Fruit fly (Drosophila melanogaster) whole organism, prepupa: Measurements from ENCODE around the gene noi.

ENCODE experiments used
- CG10669 ChIP-seq: fragments of 200-800 bp; sonication (Bioruptor generic); optimal IDR thresholded peaks from 3 replicates; lab custom pipeline; 2018; ENCODE audit warnings: missing biosample characterization, mild to moderate bottlenecking, missing genetic modification characterization, moderate library complexity
- CG11294 ChIP-seq: fragments of 200-800 bp; sonication (Bioruptor generic); IDR thresholded peaks from 2 replicates; pipeline ENCODE4 v1.3.6; 2022; ENCODE audit warnings: missing biosample characterization, missing genetic modification characterization
- CG11762 ChIP-seq: fragments of 200-800 bp; sonication (Bioruptor generic); optimal IDR thresholded peaks from 3 replicates; lab custom pipeline; 2016; ENCODE audit warnings: missing biosample characterization, missing genetic modification characterization; ENCODE audit not compliant: insufficient read depth
- CG11902 ChIP-seq: fragments of 200-800 bp; sonication (Bioruptor generic); optimal IDR thresholded peaks from 3 replicates; lab custom pipeline; 2016; ENCODE audit warnings: missing biosample characterization, missing genetic modification characterization
- CG15336 ChIP-seq: fragments of 200-800 bp; sonication (Bioruptor generic); IDR thresholded peaks from 2 replicates; pipeline ENCODE4 v1.3.6; 2022; ENCODE audit warnings: missing biosample characterization, missing genetic modification characterization
- CG1621 ChIP-seq: fragments of 200-800 bp; sonication (Bioruptor generic); optimal IDR thresholded peaks from 3 replicates; lab custom pipeline; 2018; ENCODE audit warnings: missing biosample characterization, mild to moderate bottlenecking, missing genetic modification characterization
- CG16779 ChIP-seq: fragments of 200-800 bp; sonication (Bioruptor generic); optimal IDR thresholded peaks from 3 replicates; lab custom pipeline; 2017; ENCODE audit warnings: missing biosample characterization, mild to moderate bottlenecking, missing genetic modification characterization
- CG3032 ChIP-seq: fragments of 200-800 bp; optimal IDR thresholded peaks from 2 replicates; lab custom pipeline; 2019; ENCODE audit warnings: missing biosample characterization, mild to moderate bottlenecking, missing genetic modification characterization, moderate library complexity
- CG31627 ChIP-seq: fragments of 200-800 bp; sonication (Bioruptor generic); optimal IDR thresholded peaks from 3 replicates; lab custom pipeline; 2016; ENCODE audit warnings: missing biosample characterization, missing genetic modification characterization
- CG32006 ChIP-seq: fragments of 200-800 bp; sonication (Bioruptor generic); optimal IDR thresholded peaks from 3 replicates; lab custom pipeline; 2017; ENCODE audit warnings: missing biosample characterization, mild to moderate bottlenecking, missing genetic modification characterization
- CG34406 ChIP-seq: fragments of 200-800 bp; sonication (Bioruptor generic); optimal IDR thresholded peaks from 3 replicates; lab custom pipeline; 2016; ENCODE audit warnings: missing biosample characterization, missing genetic modification characterization
- CG3919 ChIP-seq: fragments of 200-800 bp; sonication (Bioruptor generic); optimal IDR thresholded peaks from 3 replicates; lab custom pipeline; 2016; ENCODE audit warnings: missing biosample characterization, missing genetic modification characterization
- CG6163 ChIP-seq: fragments of 200-800 bp; sonication (Bioruptor generic); IDR thresholded peaks from 3 replicates; pipeline ENCODE4 v1.3.6; 2022; ENCODE audit warnings: missing biosample characterization, missing genetic modification characterization
- CG6276 ChIP-seq: fragments of 200-800 bp; sonication (Bioruptor generic); optimal IDR thresholded peaks from 2 replicates; lab custom pipeline; 2017; ENCODE audit warnings: missing biosample characterization, mild to moderate bottlenecking, missing genetic modification characterization
- CG6808 ChIP-seq: fragments of 200-800 bp; sonication (Bioruptor generic); optimal IDR thresholded peaks from 3 replicates; lab custom pipeline; 2017; ENCODE audit warnings: missing biosample characterization, missing genetic modification characterization, mild to moderate bottlenecking, moderate library complexity, missing genetic modification reagents
- CG6854 ChIP-seq: fragments of 200-800 bp; sonication (Bioruptor generic); optimal IDR thresholded peaks from 2 replicates; lab custom pipeline; 2017; ENCODE audit warnings: missing biosample characterization, mild to moderate bottlenecking, missing genetic modification characterization
- CG7368 ChIP-seq: fragments of 200-800 bp; sonication (Bioruptor generic); optimal IDR thresholded peaks from 3 replicates; lab custom pipeline; 2016; ENCODE audit warnings: missing biosample characterization, missing genetic modification characterization
- CG8319 ChIP-seq: fragments of 200-800 bp; sonication (Bioruptor generic); optimal IDR thresholded peaks from 3 replicates; lab custom pipeline; 2016; ENCODE audit warnings: missing biosample characterization, missing genetic modification characterization
- CG9139 ChIP-seq: fragments of 200-800 bp; sonication (Bioruptor generic); optimal IDR thresholded peaks from 3 replicates; lab custom pipeline; 2017; ENCODE audit warnings: missing biosample characterization, mild to moderate bottlenecking, missing genetic modification characterization
- Eip75B ChIP-seq: fragments of 200-800 bp; sonication (Bioruptor generic); optimal IDR thresholded peaks from 3 replicates; lab custom pipeline; 2016; ENCODE audit warnings: missing biosample characterization, missing genetic modification characterization
- Eip78C ChIP-seq: fragments of 200-800 bp; sonication (Bioruptor generic); peaks from one replicate; lab custom pipeline; 2016; ENCODE audit warnings: missing biosample characterization, missing genetic modification characterization
- Eip93F ChIP-seq: fragments of 200-800 bp; sonication (Bioruptor generic); optimal IDR thresholded peaks from 2 replicates; lab custom pipeline; 2016; ENCODE audit warnings: missing biosample characterization, mild to moderate bottlenecking, missing genetic modification characterization
- Ets21C ChIP-seq: fragments of 200-800 bp; sonication (Bioruptor generic); optimal IDR thresholded peaks from 3 replicates; lab custom pipeline; 2016; ENCODE audit warnings: missing biosample characterization, missing genetic modification characterization
- Ets96B ChIP-seq: fragments of 200-800 bp; optimal IDR thresholded peaks from 2 replicates; lab custom pipeline; 2019; ENCODE audit warnings: missing biosample characterization, mild to moderate bottlenecking, missing genetic modification characterization, moderate library complexity
- Gug ChIP-seq: fragments of 200-800 bp; sonication (Bioruptor generic); IDR thresholded peaks from 2 replicates; pipeline ENCODE4 v1.3.6; 2022; ENCODE audit warnings: missing biosample characterization, missing genetic modification characterization
- Hr39 ChIP-seq: fragments of 200-800 bp; sonication (Bioruptor generic); optimal IDR thresholded peaks from 2 replicates; lab custom pipeline; 2016; ENCODE audit warnings: missing biosample characterization, missing genetic modification characterization
- Hr4 ChIP-seq: fragments of 200-800 bp; sonication (Bioruptor generic); optimal IDR thresholded peaks from 3 replicates; lab custom pipeline; 2016; ENCODE audit warnings: missing biosample characterization, missing genetic modification characterization
- Lpt ChIP-seq: fragments of 200-800 bp; sonication (Bioruptor generic); optimal IDR thresholded peaks from 3 replicates; lab custom pipeline; 2016; ENCODE audit warnings: missing biosample characterization, missing genetic modification characterization
- OdsH ChIP-seq: fragments of 200-800 bp; sonication (Bioruptor generic); optimal IDR thresholded peaks from 3 replicates; lab custom pipeline; 2016; ENCODE audit warnings: missing biosample characterization, missing genetic modification characterization
- Smox ChIP-seq: fragments of 200-800 bp; sonication (Bioruptor generic); optimal IDR thresholded peaks from 3 replicates; lab custom pipeline; 2016; ENCODE audit warnings: missing biosample characterization, missing genetic modification characterization
- Sox102F ChIP-seq: fragments of 200-800 bp; sonication (Bioruptor generic); optimal IDR thresholded peaks from 2 replicates; lab custom pipeline; 2016; ENCODE audit warnings: missing biosample characterization, mild to moderate bottlenecking, missing genetic modification characterization
- Sox14 ChIP-seq: fragments of 200-800 bp; sonication (Bioruptor generic); optimal IDR thresholded peaks from 3 replicates; lab custom pipeline; 2016; ENCODE audit warnings: missing biosample characterization, missing genetic modification characterization
- Sox15 ChIP-seq: fragments of 200-800 bp; sonication (Bioruptor generic); optimal IDR thresholded peaks from 3 replicates; lab custom pipeline; 2016; ENCODE audit warnings: missing biosample characterization, missing genetic modification characterization
- achi ChIP-seq: fragments of 200-800 bp; sonication (Bioruptor generic); optimal IDR thresholded peaks from 3 replicates; lab custom pipeline; 2016; ENCODE audit warnings: missing biosample characterization, missing genetic modification characterization
- acj6 ChIP-seq: fragments of 200-800 bp; sonication (Bioruptor generic); optimal IDR thresholded peaks from 3 replicates; lab custom pipeline; 2016; ENCODE audit warnings: missing biosample characterization, missing genetic modification characterization
- dac ChIP-seq: fragments of 200-800 bp; sonication (Bioruptor generic); optimal IDR thresholded peaks from 2 replicates; lab custom pipeline; 2017; ENCODE audit warnings: missing biosample characterization, mild to moderate bottlenecking, missing genetic modification characterization
- dsx ChIP-seq: fragments of 200-800 bp; optimal IDR thresholded peaks from 3 replicates; lab custom pipeline; 2019; ENCODE audit warnings: missing biosample characterization, mild to moderate bottlenecking, missing genetic modification characterization, moderate library complexity; ENCODE audit not compliant: poor library complexity, severe bottlenecking
- esn ChIP-seq: fragments of 200-800 bp; sonication (Bioruptor generic); optimal IDR thresholded peaks from 2 replicates; lab custom pipeline; 2016; ENCODE audit warnings: missing biosample characterization, mild to moderate bottlenecking, missing genetic modification characterization, moderate library complexity
- fd59A ChIP-seq: fragments of 200-800 bp; sonication (Bioruptor generic); optimal IDR thresholded peaks from 2 replicates; lab custom pipeline; 2017; ENCODE audit warnings: missing biosample characterization, mild to moderate bottlenecking, missing genetic modification characterization, missing genetic modification reagents
- fd85E ChIP-seq: fragments of 200-800 bp; sonication (Bioruptor generic); optimal IDR thresholded peaks from 3 replicates; lab custom pipeline; 2016; ENCODE audit warnings: missing biosample characterization, missing genetic modification characterization
- fkh ChIP-seq: fragments of 200-800 bp; sonication (Bioruptor generic); optimal IDR thresholded peaks from 3 replicates; lab custom pipeline; 2017; ENCODE audit warnings: missing biosample characterization, mild to moderate bottlenecking, missing genetic modification characterization, moderate library complexity
- lz ChIP-seq: fragments of 200-800 bp; sonication (Bioruptor generic); optimal IDR thresholded peaks from 3 replicates; lab custom pipeline; 2016; ENCODE audit warnings: missing biosample characterization, missing genetic modification characterization
- spab ChIP-seq: fragments of 200-800 bp; sonication (Bioruptor generic); optimal IDR thresholded peaks from 2 replicates; lab custom pipeline; 2017; ENCODE audit warnings: missing biosample characterization, mild to moderate bottlenecking, missing genetic modification characterization, missing genetic modification reagents
- ss ChIP-seq, 2 experiments: fragments of 200-800 bp; sonication (Bioruptor generic); optimal IDR thresholded peaks; 2 replicates in 1 of 2; 3 replicates in 1 of 2; lab custom pipeline; 2017 to 2018; ENCODE audit warnings: mild to moderate bottlenecking in 2 of 2, missing biosample characterization in 2 of 2, missing genetic modification characterization in 2 of 2, moderate library complexity in 1 of 2
- svp ChIP-seq: fragments of 200-800 bp; sonication (Bioruptor generic); peaks from one replicate; lab custom pipeline; 2016; ENCODE audit warnings: missing biosample characterization, missing genetic modification characterization
- topi ChIP-seq: fragments of 200-800 bp; sonication (Bioruptor generic); optimal IDR thresholded peaks from 3 replicates; lab custom pipeline; 2016; ENCODE audit warnings: missing biosample characterization, missing genetic modification characterization
- vri ChIP-seq: fragments of 200-800 bp; sonication (Bioruptor generic); optimal IDR thresholded peaks from 3 replicates; lab custom pipeline; 2016; ENCODE audit warnings: missing biosample characterization, mild to moderate bottlenecking, missing genetic modification characterization

The noi gene

dm6 chr3R:5601044-5601523 is 9.8 kb upstream of the noi start, which contains the start of the genes kra and SecS (continued):
- TF ChIP-seq CG6276, result no peak
- TF ChIP-seq Eip75B, result peak; percentile 42
- peak; percentile 79 for TF ChIP-seq Hr4 (GFP tag; lab: Kevin White, UChicago)
- peak; percentile 66 for TF ChIP-seq OdsH (GFP tag; lab: Kevin White, UChicago)
- TF ChIP-seq Lpt (GFP tag; lab: Kevin White, UChicago), result no peak
- TF ChIP-seq CG15336 (GFP tag; lab: Robert Waterston, UW), result no peak
- TF ChIP-seq Gug (GFP tag; lab: Robert Waterston, UW), result no peak
- TF ChIP-seq lz (GFP tag; lab: Kevin White, UChicago), result peak; percentile 69
- peak; percentile 78 for TF ChIP-seq svp (GFP tag; lab: Kevin White, UChicago)
- TF ChIP-seq Ets21C, result peak; percentile 72
- TF ChIP-seq CG3032 (tag; lab: Kevin White, UChicago), result peak; percentile 44
- no peak for TF ChIP-seq CG1621 (tag; lab: Kevin White, UChicago)
- peak; percentile 20 for TF ChIP-seq dac (GFP tag; lab: Kevin White, UChicago)
- TF ChIP-seq Ets96B, result peak; percentile 24
- TF ChIP-seq spab, result no peak
- TF ChIP-seq CG6854 (GFP tag; lab: Kevin White, UChicago), result no peak
- peak; percentile 66 for TF ChIP-seq achi (GFP tag; lab: Kevin White, UChicago)
- TF ChIP-seq CG11902 (GFP tag; lab: Kevin White, UChicago), result peak; percentile 40
- TF ChIP-seq CG32006 (GFP tag; lab: Kevin White, UChicago), result no peak
- TF ChIP-seq CG8319, result peak; percentile 39
- peak; percentile 61 for TF ChIP-seq Sox15 (GFP tag; lab: Kevin White, UChicago)
- peak; percentile 45 for TF ChIP-seq CG11762 (GFP tag; lab: Kevin White, UChicago)
- peak; percentile 67 for TF ChIP-seq esn
- peak; percentile 31 for TF ChIP-seq fd85E (GFP tag; lab: Kevin White, UChicago)
- TF ChIP-seq Eip78C (GFP tag; lab: Kevin White, UChicago), result peak; percentile 79
- TF ChIP-seq CG6163 (GFP tag; lab: Robert Waterston, UW), result no peak
- TF ChIP-seq CG10669 (GFP tag; lab: Kevin White, UChicago), result no peak
- peak; percentile 68 for TF ChIP-seq Hr39 (GFP tag; lab: Kevin White, UChicago)
- no peak for TF ChIP-seq CG11294 (GFP tag; lab: Robert Waterston, UW)
- peak; percentile 30 for TF ChIP-seq Sox14 (GFP tag; lab: Kevin White, UChicago)
- TF ChIP-seq CG34406, result peak; percentile 16
- TF ChIP-seq Eip93F, result no peak
- no peak for TF ChIP-seq CG7368 (GFP tag; lab: Kevin White, UChicago)
- peak; percentile 42 for TF ChIP-seq CG3919 (GFP tag; lab: Kevin White, UChicago)
- TF ChIP-seq CG16779, result no peak
- TF ChIP-seq topi, result peak; percentile 51
- peak; percentile 86 for TF ChIP-seq fkh (GFP tag; lab: Kevin White, UChicago)
- no peak for TF ChIP-seq Sox102F (GFP tag; lab: Kevin White, UChicago)

dm6 chr3R:5600361-5601043 is 9.2 kb upstream of the noi start:
- no peak for TF ChIP-seq Sox102F (GFP tag; lab: Kevin White, UChicago)
- no peak for TF ChIP-seq CG31627 (GFP tag; lab: Kevin White, UChicago)
- no peak for TF ChIP-seq CG10669 (GFP tag; lab: Kevin White, UChicago)
- TF ChIP-seq Eip93F, result peak; percentile 58
- no peak for TF ChIP-seq Gug (GFP tag; lab: Robert Waterston, UW)
- TF ChIP-seq CG9139 (GFP tag; lab: Kevin White, UChicago), result peak; percentile 63
- no peak for TF ChIP-seq Ets96B
- TF ChIP-seq CG32006 (GFP tag; lab: Kevin White, UChicago), result no peak
- TF ChIP-seq CG34406, result no peak
- no peak for TF ChIP-seq acj6 (GFP tag; lab: Kevin White, UChicago)
- no peak for TF ChIP-seq Ets21C
- no peak for TF ChIP-seq CG11762 (GFP tag; lab: Kevin White, UChicago)
- peak; percentile 75 for TF ChIP-seq dsx (GFP tag; lab: Kevin White, UChicago)
- TF ChIP-seq svp (GFP tag; lab: Kevin White, UChicago), result peak; percentile 70
- peak; percentile 43 for TF ChIP-seq CG16779
- peak; percentile 11 for TF ChIP-seq Lpt (GFP tag; lab: Kevin White, UChicago)
- no peak for TF ChIP-seq CG8319
- peak; percentile 96 for TF ChIP-seq vri (GFP tag; lab: Kevin White, UChicago)
- TF ChIP-seq CG1621 (tag; lab: Kevin White, UChicago), result peak; percentile 74
- no peak for TF ChIP-seq fd59A (GFP tag; lab: Kevin White, UChicago)
- peak; percentile 47 for TF ChIP-seq Eip75B
- peak; percentile 46 for TF ChIP-seq CG6808 (GFP tag; lab: Kevin White, UChicago)
- TF ChIP-seq CG3032 (tag; lab: Kevin White, UChicago), result no peak
- peak; percentile 56 for TF ChIP-seq fkh (GFP tag; lab: Kevin White, UChicago)
- peak; percentile 85 for TF ChIP-seq Sox14 (GFP tag; lab: Kevin White, UChicago)
- TF ChIP-seq ss (GFP tag; optimal IDR thresholded peaks at IDR 0.05; lab: Kevin White, UChicago), result peak; percentile 68 to 70
- TF ChIP-seq Smox (GFP tag; lab: Kevin White, UChicago), result no peak
- peak; percentile 69 for TF ChIP-seq Eip78C (GFP tag; lab: Kevin White, UChicago)
